Worm (Caenorhabditis elegans) whole organism, early embryonic: ENCODE measurements around the gene C43D7.8.

ENCODE experiments used
- B0310.2 ChIP-seq: sonication (generic microtip); optimal IDR thresholded peaks from 2 replicates; lab custom pipeline; 2016; ENCODE audit warnings: mild to moderate bottlenecking, missing genetic modification characterization, missing compliant biosample characterization
- F13C5.2 ChIP-seq: sonication (generic microtip); optimal IDR thresholded peaks from 2 replicates; lab custom pipeline; 2017; ENCODE audit warnings: mild to moderate bottlenecking, missing genetic modification characterization, inconsistent platforms, missing compliant biosample characterization
- aly-1 ChIP-seq: sonication (generic microtip); optimal IDR thresholded peaks from 2 replicates; lab custom pipeline; 2016; ENCODE audit warnings: missing genetic modification characterization, missing compliant biosample characterization
- ama-1 ChIP-seq: fragments of 150-350 bp; optimal IDR thresholded peaks from 2 replicates; lab custom pipeline; 2014
- ceh-13 ChIP-seq: fragments of 200-800 bp; sonication (Bioruptor generic); optimal IDR thresholded peaks from 2 replicates; lab custom pipeline; 2018; ENCODE audit warnings: mild to moderate bottlenecking, missing genetic modification characterization, missing compliant biosample characterization
- ceh-36 ChIP-seq: sonication (generic microtip); optimal IDR thresholded peaks from 2 replicates; lab custom pipeline; 2016; ENCODE audit warnings: missing genetic modification characterization, inconsistent platforms, missing compliant biosample characterization
- ets-7 ChIP-seq: sonication (generic microtip); optimal IDR thresholded peaks from 2 replicates; lab custom pipeline; 2016; ENCODE audit warnings: missing genotype, missing genetic modification characterization, missing compliant biosample characterization
- flt-1 ChIP-seq: fragments of 200-800 bp; sonication (Bioruptor generic); IDR thresholded peaks from 2 replicates; pipeline ENCODE4 v1.3.6; 2022; ENCODE audit warnings: missing genetic modification characterization, missing compliant biosample characterization
- hmbx-1 ChIP-seq: sonication (generic microtip); optimal IDR thresholded peaks from 2 replicates; lab custom pipeline; 2016; ENCODE audit warnings: mild to moderate bottlenecking, missing genetic modification characterization, missing compliant biosample characterization
- hmg-4 ChIP-seq: fragments of 200-800 bp; sonication (Bioruptor generic); optimal IDR thresholded peaks from 2 replicates; lab custom pipeline; 2018; ENCODE audit warnings: mild to moderate bottlenecking, missing genetic modification characterization, missing compliant biosample characterization
- hnd-1 ChIP-seq: sonication (generic microtip); optimal IDR thresholded peaks from 2 replicates; lab custom pipeline; 2016; ENCODE audit warnings: missing genetic modification characterization, missing compliant biosample characterization
- pes-1 ChIP-seq: fragments of 200-800 bp; sonication (Bioruptor generic); IDR thresholded peaks from 2 replicates; pipeline ENCODE4 v1.3.6; 2022; ENCODE audit warnings: missing genetic modification reagents, missing genetic modification characterization, missing compliant biosample characterization
- scrt-1 ChIP-seq: fragments of 200-800 bp; sonication (Bioruptor generic); IDR thresholded peaks from 2 replicates; pipeline ENCODE4 v1.3.6; 2022; ENCODE audit warnings: missing genetic modification characterization, missing compliant biosample characterization
- sea-1 ChIP-seq: fragments of 200-800 bp; sonication (Bioruptor generic); conservative IDR thresholded peaks from 2 replicates; pipeline ENCODE4 v1.3.6; 2022; ENCODE audit warnings: missing genetic modification characterization, missing compliant biosample characterization
- tbx-11 ChIP-seq: fragments of 200-800 bp; sonication (Bioruptor generic); IDR thresholded peaks from 2 replicates; pipeline ENCODE4 v1.3.6; 2022; ENCODE audit warnings: missing genetic modification characterization, missing compliant biosample characterization
- tbx-37 ChIP-seq: fragments of 200-800 bp; sonication (Bioruptor generic); conservative IDR thresholded peaks from 2 replicates; pipeline ENCODE4 v1.3.6; 2022; ENCODE audit warnings: missing genetic modification reagents, missing genetic modification characterization, missing compliant biosample characterization
- tra-4 ChIP-seq: sonication (generic microtip); optimal IDR thresholded peaks from 2 replicates; lab custom pipeline; 2017; ENCODE audit warnings: missing genetic modification characterization, missing compliant biosample characterization

C43D7.8 gene

ce11 chrV:19311391-19311790 lies at the start of gene C43D7.8:
TSS of gene C43D7.8 (minus strand) at chrV:19311491.
- TF ChIP-seq tbx-37 (no peak), tra-4 (tag; lab: Kevin White, UChicago) (no peak), ets-7 (tag; lab: Kevin White, UChicago) (no peak), hmg-4 (GFP tag; lab: Kevin White, UChicago) (no peak), F13C5.2 (tag; lab: Kevin White, UChicago) (no peak), pes-1 (GFP tag; lab: Robert Waterston, UW) (no peak)

DNA sequence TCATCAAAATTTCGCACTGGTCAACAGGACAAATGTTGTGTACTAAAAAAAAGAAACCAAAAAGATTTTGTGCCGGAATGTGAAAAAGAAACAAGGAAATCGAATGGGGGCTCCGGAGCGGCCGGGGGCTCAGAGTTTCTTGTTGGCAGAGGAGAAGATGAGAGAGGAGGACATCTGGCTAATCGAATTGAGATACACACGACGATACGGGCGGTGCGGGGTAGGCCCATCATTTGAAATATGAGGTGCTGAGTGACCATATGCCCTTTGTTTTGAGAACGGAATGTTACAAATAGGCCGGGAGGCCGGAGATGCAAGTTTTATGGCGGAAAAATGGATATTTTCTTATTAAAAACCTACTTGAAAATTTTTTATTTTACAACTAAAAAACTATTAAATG lies 46.7 kb upstream of the C43D7.8 start:
- TF ChIP-seq ama-1 (lab: Kevin White, UChicago): no peak
- no peak for TF ChIP-seq scrt-1 (GFP tag; lab: Robert Waterston, UW)
- TF ChIP-seq hmg-4 (GFP tag; lab: Kevin White, UChicago): no peak
- TF ChIP-seq sea-1 (GFP tag; lab: Robert Waterston, UW): no peak
- TF ChIP-seq flt-1: no peak
- no peak for TF ChIP-seq tbx-37
- TF ChIP-seq hnd-1: no peak
- no peak for TF ChIP-seq ceh-36 (tag; lab: Kevin White, UChicago)
- TF ChIP-seq ceh-13 (GFP tag; lab: Kevin White, UChicago): no peak
- TF ChIP-seq ets-7 (tag; lab: Kevin White, UChicago): no peak
- no peak for TF ChIP-seq tbx-11 (GFP tag; lab: Robert Waterston, UW)
- no peak for TF ChIP-seq B0310.2 (tag; lab: Kevin White, UChicago)
- no peak for TF ChIP-seq aly-1 (tag; lab: Kevin White, UChicago)
- TF ChIP-seq hmbx-1: no peak
- no peak for TF ChIP-seq F13C5.2 (tag; lab: Kevin White, UChicago)
- no peak for TF ChIP-seq tra-4 (tag; lab: Kevin White, UChicago)
- no peak for TF ChIP-seq pes-1 (GFP tag; lab: Robert Waterston, UW)

DNA sequence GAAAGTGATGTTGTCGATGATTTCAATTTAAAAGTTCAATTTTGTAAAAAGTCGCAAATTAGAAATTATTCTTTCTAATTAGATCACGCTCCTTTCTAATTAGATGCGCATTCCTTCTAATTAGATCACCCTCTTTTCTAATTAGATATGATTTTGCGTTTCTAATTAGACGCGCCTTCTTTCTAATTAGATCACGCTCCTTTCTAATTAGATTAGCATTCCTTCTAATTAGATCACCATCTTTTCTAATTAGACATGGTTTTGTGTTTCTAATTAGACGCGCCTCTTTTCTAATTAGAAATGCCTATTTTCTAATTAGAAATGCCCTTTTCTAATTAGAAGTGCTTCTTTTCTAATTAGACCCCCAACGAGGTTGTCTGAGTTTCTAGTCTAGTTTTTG lies 45.4 kb upstream of the C43D7.8 start:
- TF ChIP-seq ets-7 (tag; lab: Kevin White, UChicago): no peak
- no peak for TF ChIP-seq ceh-13 (GFP tag; lab: Kevin White, UChicago)
- no peak for TF ChIP-seq aly-1 (tag; lab: Kevin White, UChicago)
- no peak for TF ChIP-seq ama-1 (lab: Kevin White, UChicago)
- TF ChIP-seq hmbx-1: no peak
- no peak for TF ChIP-seq hmg-4 (GFP tag; lab: Kevin White, UChicago)
- no peak for TF ChIP-seq tbx-37
- no peak for TF ChIP-seq F13C5.2 (tag; lab: Kevin White, UChicago)
- TF ChIP-seq pes-1 (GFP tag; lab: Robert Waterston, UW): no peak
- TF ChIP-seq scrt-1 (GFP tag; lab: Robert Waterston, UW): no peak
- TF ChIP-seq B0310.2 (tag; lab: Kevin White, UChicago): no peak

ce11 chrV:19355219-19355618 lies 43.9 kb upstream of the C43D7.8 start:
- TF ChIP-seq flt-1: no peak
- TF ChIP-seq pes-1 (GFP tag; lab: Robert Waterston, UW): no peak
- no peak for TF ChIP-seq ceh-36 (tag; lab: Kevin White, UChicago)
- no peak for TF ChIP-seq B0310.2 (tag; lab: Kevin White, UChicago)
- no peak for TF ChIP-seq tbx-37
- TF ChIP-seq ceh-13 (GFP tag; lab: Kevin White, UChicago): no peak
- TF ChIP-seq F13C5.2 (tag; lab: Kevin White, UChicago): no peak
- no peak for TF ChIP-seq hmg-4 (GFP tag; lab: Kevin White, UChicago)
- no peak for TF ChIP-seq ama-1 (lab: Kevin White, UChicago)
- no peak for TF ChIP-seq tbx-11 (GFP tag; lab: Robert Waterston, UW)
- no peak for TF ChIP-seq tra-4 (tag; lab: Kevin White, UChicago)
- TF ChIP-seq aly-1 (tag; lab: Kevin White, UChicago): no peak
- TF ChIP-seq scrt-1 (GFP tag; lab: Robert Waterston, UW): no peak
- no peak for TF ChIP-seq hmbx-1
- no peak for TF ChIP-seq hnd-1
- TF ChIP-seq ets-7 (tag; lab: Kevin White, UChicago): no peak
- TF ChIP-seq sea-1 (GFP tag; lab: Robert Waterston, UW): no peak

DNA sequence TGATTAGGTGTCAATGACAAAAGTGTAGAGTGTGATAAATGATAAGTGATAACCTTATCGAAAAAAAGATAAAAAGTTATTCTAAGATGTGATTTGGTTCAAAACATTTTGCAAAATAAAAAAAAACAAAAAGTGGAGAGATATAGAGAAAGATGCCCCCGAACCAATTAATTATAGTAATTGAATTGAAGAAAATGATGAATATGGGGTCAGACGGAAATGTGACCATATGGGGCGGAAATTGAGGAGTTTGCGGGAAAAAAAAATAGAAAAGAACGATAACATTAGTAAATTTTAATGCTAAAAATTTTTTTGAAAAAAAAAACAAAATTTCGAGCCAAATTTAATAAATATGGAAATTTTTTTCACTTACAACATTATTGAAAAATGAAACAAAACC lies 43.2 kb upstream of the C43D7.8 start:
- TF ChIP-seq tbx-37: no peak
- no peak for TF ChIP-seq scrt-1 (GFP tag; lab: Robert Waterston, UW)
- TF ChIP-seq hmbx-1: no peak
- no peak for TF ChIP-seq sea-1 (GFP tag; lab: Robert Waterston, UW)
- TF ChIP-seq B0310.2 (tag; lab: Kevin White, UChicago): no peak
- TF ChIP-seq ceh-36 (tag; lab: Kevin White, UChicago): no peak
- no peak for TF ChIP-seq hmg-4 (GFP tag; lab: Kevin White, UChicago)
- no peak for TF ChIP-seq tra-4 (tag; lab: Kevin White, UChicago)
- no peak for TF ChIP-seq pes-1 (GFP tag; lab: Robert Waterston, UW)
- TF ChIP-seq tbx-11 (GFP tag; lab: Robert Waterston, UW): no peak
- no peak for TF ChIP-seq ets-7 (tag; lab: Kevin White, UChicago)
- no peak for TF ChIP-seq flt-1
- no peak for TF ChIP-seq hnd-1
- no peak for TF ChIP-seq aly-1 (tag; lab: Kevin White, UChicago)

- TF ChIP-seq flt-1: no peak
- no peak for TF ChIP-seq F13C5.2 (tag; lab: Kevin White, UChicago)
- TF ChIP-seq hmbx-1: no peak
- TF ChIP-seq ceh-36 (tag; lab: Kevin White, UChicago): no peak
- no peak for TF ChIP-seq tra-4 (tag; lab: Kevin White, UChicago)
These were observed 40.7 kb upstream of the C43D7.8 start for ce11 chrV:19351944-19352343.

DNA sequence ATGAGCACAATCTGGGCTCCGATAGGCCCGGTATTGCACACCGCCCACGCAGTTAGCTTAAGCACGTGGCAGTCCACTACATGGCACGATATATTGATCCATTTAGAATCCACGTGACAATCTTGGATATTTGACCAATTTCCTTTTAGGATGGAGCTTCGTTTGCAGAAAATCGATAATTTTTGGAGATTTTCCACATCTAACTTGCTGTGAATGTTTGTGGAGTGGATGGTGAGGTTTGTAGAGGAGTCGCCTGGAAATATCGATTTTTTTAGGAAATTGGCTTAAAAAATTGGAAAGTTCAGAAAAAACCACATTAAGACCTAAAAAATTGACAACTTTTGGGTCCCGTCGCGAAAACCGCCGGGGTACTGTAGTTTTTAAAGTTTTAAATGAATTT lies 26.0 kb upstream of the C43D7.8 start:
- no peak for TF ChIP-seq sea-1 (GFP tag; lab: Robert Waterston, UW)
- no peak for TF ChIP-seq ets-7 (tag; lab: Kevin White, UChicago)
- TF ChIP-seq B0310.2 (tag; lab: Kevin White, UChicago): no peak
- TF ChIP-seq flt-1: no peak
- no peak for TF ChIP-seq scrt-1 (GFP tag; lab: Robert Waterston, UW)
- no peak for TF ChIP-seq tbx-11 (GFP tag; lab: Robert Waterston, UW)
- no peak for TF ChIP-seq ceh-13 (GFP tag; lab: Kevin White, UChicago)
- TF ChIP-seq tbx-37: no peak
- TF ChIP-seq aly-1 (tag; lab: Kevin White, UChicago): no peak
- TF ChIP-seq hmbx-1: no peak
